Worm (Caenorhabditis elegans): ENCODE measurements around the gene F25G6.8.

The F25G6.8 gene

ce11 chrV:8569841-8570361, 4.9 kb upstream of the F25G6.8 start, which contains the start of the genes F25G6.9 and symk-1:
F25G6.9 (minus strand) TSS chrV:8570000.
symk-1 (plus strand) TSS chrV:8570311.
- TF ChIP-seq tab-1 (GFP tag; IDR thresholded peaks at IDR 0.05) (no peak), flt-1 (GFP tag; IDR thresholded peaks at IDR 0.05) (no peak), cog-1 (tag; optimal IDR thresholded peaks at IDR 0.05) (no peak), med-1 (GFP tag; optimal IDR thresholded peaks at IDR 0.05; ENCODE audit: insufficient read depth) (no peak), T22C8.4 (GFP tag; IDR thresholded peaks at IDR 0.05) (no peak), klf-2 (GFP tag; conservative IDR thresholded peaks at IDR 0.05) (no peak), ztf-29 (GFP tag; IDR thresholded peaks at IDR 0.05) (no peak), ref-1 (GFP tag; conservative IDR thresholded peaks at IDR 0.05) (no peak), ztf-23 (GFP tag; IDR thresholded peaks at IDR 0.05) (no peak)

ce11 chrV:8569172-8569571, 4.2 kb upstream of the F25G6.8 start:
- no peak for TF ChIP-seq ztf-23 (GFP tag; IDR thresholded peaks at IDR 0.05)
- TF ChIP-seq med-1 (GFP tag; optimal IDR thresholded peaks at IDR 0.05; ENCODE audit: insufficient read depth): no peak
- TF ChIP-seq ref-1 (GFP tag; conservative IDR thresholded peaks at IDR 0.05): no peak
- no peak for TF ChIP-seq ztf-29 (GFP tag; IDR thresholded peaks at IDR 0.05)
- TF ChIP-seq T22C8.4 (GFP tag; IDR thresholded peaks at IDR 0.05): no peak
- no peak for TF ChIP-seq cog-1 (tag; optimal IDR thresholded peaks at IDR 0.05)
- TF ChIP-seq flt-1 (GFP tag; IDR thresholded peaks at IDR 0.05): no peak
- no peak for TF ChIP-seq tab-1 (GFP tag; IDR thresholded peaks at IDR 0.05)
- TF ChIP-seq klf-2 (GFP tag; conservative IDR thresholded peaks at IDR 0.05): no peak

- no peak for TF ChIP-seq ztf-23 (GFP tag; IDR thresholded peaks at IDR 0.05)
- no peak for TF ChIP-seq ztf-29 (GFP tag; IDR thresholded peaks at IDR 0.05)
- no peak for TF ChIP-seq med-1 (GFP tag; optimal IDR thresholded peaks at IDR 0.05; ENCODE audit: insufficient read depth)
- TF ChIP-seq flt-1 (GFP tag; IDR thresholded peaks at IDR 0.05): no peak
- TF ChIP-seq ref-1 (GFP tag; conservative IDR thresholded peaks at IDR 0.05): no peak
- no peak for TF ChIP-seq T22C8.4 (GFP tag; IDR thresholded peaks at IDR 0.05)
- TF ChIP-seq tab-1 (GFP tag; IDR thresholded peaks at IDR 0.05): no peak
- TF ChIP-seq klf-2 (GFP tag; conservative IDR thresholded peaks at IDR 0.05): no peak
- no peak for TF ChIP-seq cog-1 (tag; optimal IDR thresholded peaks at IDR 0.05)
Observed at ce11 chrV:8560916-8561315, 4.1 kb downstream of the F25G6.8 start, which contains the start of gene acr-16. acr-16 (plus strand) TSS chrV:8561216.

- TF ChIP-seq ztf-29 (GFP tag; IDR thresholded peaks at IDR 0.05): no peak
- no peak for TF ChIP-seq T22C8.4 (GFP tag; IDR thresholded peaks at IDR 0.05)
- no peak for TF ChIP-seq med-1 (GFP tag; optimal IDR thresholded peaks at IDR 0.05; ENCODE audit: insufficient read depth)
- no peak for TF ChIP-seq klf-2 (GFP tag; conservative IDR thresholded peaks at IDR 0.05)
- TF ChIP-seq tab-1 (GFP tag; IDR thresholded peaks at IDR 0.05): no peak
- no peak for TF ChIP-seq ref-1 (GFP tag; conservative IDR thresholded peaks at IDR 0.05)
- TF ChIP-seq cog-1 (tag; optimal IDR thresholded peaks at IDR 0.05): no peak
- no peak for TF ChIP-seq ztf-23 (GFP tag; IDR thresholded peaks at IDR 0.05)
- TF ChIP-seq flt-1 (GFP tag; IDR thresholded peaks at IDR 0.05): no peak
Observed at ce11 chrV:8555955-8556354, 9.0 kb downstream of the F25G6.8 start.

ce11 chrV:8552460-8552859, 12.5 kb downstream of the F25G6.8 start, which contains the start of gene acr-15:
acr-15 (plus strand) TSS chrV:8552695.
- TF ChIP-seq ztf-23 (GFP tag; IDR thresholded peaks at IDR 0.05) (0 out of 2 replicates have a peak, but pooled peaks have one; percentile 34), tab-1 (GFP tag; IDR thresholded peaks at IDR 0.05) (no peak), cog-1 (tag; optimal IDR thresholded peaks at IDR 0.05) (no peak), T22C8.4 (GFP tag; IDR thresholded peaks at IDR 0.05) (no peak), ref-1 (GFP tag; conservative IDR thresholded peaks at IDR 0.05) (no peak), flt-1 (GFP tag; IDR thresholded peaks at IDR 0.05) (no peak)

ce11 chrV:8548989-8549388, 16.0 kb downstream of the F25G6.8 start, which contains the start of gene stdh-4:
stdh-4 (plus strand) TSS chrV:8549289.
- TF ChIP-seq T22C8.4 (GFP tag; IDR thresholded peaks at IDR 0.05): no peak
- no peak for TF ChIP-seq tab-1 (GFP tag; IDR thresholded peaks at IDR 0.05)
- TF ChIP-seq klf-2 (GFP tag; conservative IDR thresholded peaks at IDR 0.05): no peak
- TF ChIP-seq cog-1 (tag; optimal IDR thresholded peaks at IDR 0.05): no peak
- no peak for TF ChIP-seq ztf-23 (GFP tag; IDR thresholded peaks at IDR 0.05)
- no peak for TF ChIP-seq flt-1 (GFP tag; IDR thresholded peaks at IDR 0.05)
- TF ChIP-seq ref-1 (GFP tag; conservative IDR thresholded peaks at IDR 0.05): no peak

ce11 chrV:8545531-8546224, 19.3 kb downstream of the F25G6.8 start, which contains the start of the genes slc-17.8 and asns-1:
slc-17.8 (minus strand) TSS chrV:8545581.
asns-1 (plus strand) TSS chrV:8546174.
- TF ChIP-seq flt-1 (GFP tag; IDR thresholded peaks at IDR 0.05) (no peak), ztf-29 (GFP tag; IDR thresholded peaks at IDR 0.05) (no peak), med-1 (GFP tag; optimal IDR thresholded peaks at IDR 0.05; ENCODE audit: insufficient read depth) (no peak), klf-2 (GFP tag; conservative IDR thresholded peaks at IDR 0.05) (no peak)

- TF ChIP-seq ref-1 (GFP tag; conservative IDR thresholded peaks at IDR 0.05) (no peak), cog-1 (tag; optimal IDR thresholded peaks at IDR 0.05) (no peak), ztf-23 (GFP tag; IDR thresholded peaks at IDR 0.05) (no peak), med-1 (GFP tag; optimal IDR thresholded peaks at IDR 0.05; ENCODE audit: insufficient read depth) (no peak), flt-1 (GFP tag; IDR thresholded peaks at IDR 0.05) (no peak), ztf-29 (GFP tag; IDR thresholded peaks at IDR 0.05) (no peak), tab-1 (GFP tag; IDR thresholded peaks at IDR 0.05) (no peak), T22C8.4 (GFP tag; IDR thresholded peaks at IDR 0.05) (no peak), klf-2 (GFP tag; conservative IDR thresholded peaks at IDR 0.05) (no peak)
Observed at ce11 chrV:8537031-8537430, 27.9 kb downstream of the F25G6.8 start, which contains the start of gene otpl-4. otpl-4 (plus strand) TSS chrV:8537331.

ce11 chrV:8536213-8536612, 28.8 kb downstream of the F25G6.8 start, which contains the start of gene his-39:
his-39 (plus strand) TSS chrV:8536513.
- no peak for TF ChIP-seq cog-1 (tag; optimal IDR thresholded peaks at IDR 0.05)
- TF ChIP-seq ztf-23 (GFP tag; IDR thresholded peaks at IDR 0.05): no peak
